Fruit fly (Drosophila melanogaster) whole organism, embryonic: Measurements from ENCODE around the gene CG8042.

Experiments
- CG16813 ChIP-seq: fragments of 200-800 bp; sonication (Bioruptor generic); IDR thresholded peaks from 3 replicates; pipeline ENCODE4 v1.3.6; 2022; ENCODE audit warnings: missing biosample characterization, missing genetic modification characterization; ENCODE audit not compliant: partially characterized antibody
- ftz-f1 ChIP-seq: fragments of 200-800 bp; sonication (Bioruptor generic); optimal IDR thresholded peaks from 2 replicates; lab custom pipeline; 2016; ENCODE audit warnings: missing biosample characterization, missing genetic modification characterization
- p53 ChIP-seq: fragments of 200-800 bp; sonication (Bioruptor generic); optimal IDR thresholded peaks from 2 replicates; lab custom pipeline; 2016; ENCODE audit warnings: missing biosample characterization, missing genetic modification characterization
- pho ChIP-seq: fragments of 200-800 bp; sonication (Bioruptor generic); optimal IDR thresholded peaks from 2 replicates; lab custom pipeline; 2016; ENCODE audit warnings: missing biosample characterization, missing genetic modification characterization

DNA sequence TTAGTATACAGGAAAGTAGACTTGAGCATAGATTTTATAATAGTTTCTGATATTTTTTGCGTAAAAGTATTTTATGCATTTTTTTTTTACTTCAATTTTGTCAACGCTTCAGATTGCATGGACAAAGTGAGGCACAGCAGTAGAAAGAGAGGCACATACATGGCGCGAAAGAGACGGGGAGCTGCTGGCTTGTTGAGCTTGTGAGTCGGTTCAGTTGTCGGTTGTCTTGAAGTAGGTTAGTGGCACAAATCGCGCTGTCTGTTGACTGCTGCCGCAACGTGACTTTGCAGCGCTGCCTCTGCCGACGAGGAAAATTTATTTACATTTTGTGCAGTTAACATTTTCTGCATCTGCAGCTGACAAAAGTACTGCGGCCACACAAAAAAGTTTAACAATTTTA, 31.0 kb upstream of the CG8042 start:
- TF ChIP-seq ftz-f1 (GFP tag; lab: Kevin White, UChicago) (no peak), p53 (GFP tag; lab: Kevin White, UChicago) (no peak), CG16813 (GFP tag; lab: Robert Waterston, UW) (no peak), pho (GFP tag; lab: Kevin White, UChicago) (no peak)
